Fruit fly (Drosophila melanogaster) whole organism, embryonic: ENCODE measurements around the gene CG5805.

Experiments used
- Atf3 ChIP-seq: fragments of 200-800 bp; sonication (Bioruptor generic); optimal IDR thresholded peaks from 3 replicates; lab custom pipeline; 2016; ENCODE audit warnings: missing biosample characterization, missing genetic modification characterization
- Bgb ChIP-seq: fragments of 200-800 bp; sonication (Bioruptor generic); IDR thresholded peaks from 2 replicates; pipeline ENCODE4 v1.3.6; 2022; ENCODE audit warnings: missing biosample characterization, missing genetic modification characterization; ENCODE audit not compliant: partially characterized antibody
- CG10959 ChIP-seq: fragments of 200-800 bp; sonication (Bioruptor generic); IDR thresholded peaks from 2 replicates; pipeline ENCODE4 v1.3.6; 2022; ENCODE audit warnings: missing biosample characterization, missing genetic modification characterization
- CG11085 ChIP-seq: fragments of 200-800 bp; sonication (Bioruptor generic); IDR thresholded peaks from 2 replicates; pipeline ENCODE4 v1.3.6; 2022; ENCODE audit warnings: missing biosample characterization, missing genetic modification characterization
- CG11456 ChIP-seq: fragments of 200-800 bp; sonication (Bioruptor generic); IDR thresholded peaks from 3 replicates; pipeline ENCODE4 v1.3.6; 2022; ENCODE audit warnings: missing biosample characterization, missing genetic modification characterization
- CG12104 ChIP-seq: fragments of 200-800 bp; sonication (Bioruptor generic); optimal IDR thresholded peaks from 3 replicates; lab custom pipeline; 2016; ENCODE audit warnings: missing biosample characterization, missing genetic modification characterization
- CG13296 ChIP-seq: fragments of 200-800 bp; sonication (Bioruptor generic); optimal IDR thresholded peaks from 3 replicates; lab custom pipeline; 2018; ENCODE audit warnings: missing biosample characterization, mild to moderate bottlenecking, missing genetic modification characterization
- CG14710 ChIP-seq: fragments of 200-800 bp; sonication (Bioruptor generic); optimal IDR thresholded peaks from 3 replicates; lab custom pipeline; 2019; ENCODE audit warnings: missing biosample characterization, mild to moderate bottlenecking, missing genetic modification characterization, moderate library complexity
- CG14860 ChIP-seq: fragments of 200-800 bp; sonication (Bioruptor generic); IDR thresholded peaks from 3 replicates; pipeline ENCODE4 v1.3.6; 2022; ENCODE audit warnings: missing biosample characterization, missing genetic modification characterization; ENCODE audit not compliant: partially characterized antibody
- CG15696 ChIP-seq: fragments of 200-800 bp; sonication (Bioruptor generic); optimal IDR thresholded peaks from 2 replicates; lab custom pipeline; 2019; ENCODE audit warnings: missing biosample characterization, mild to moderate bottlenecking, missing genetic modification characterization, moderate library complexity
- CG3065 ChIP-seq: fragments of 200-800 bp; sonication (Bioruptor generic); optimal IDR thresholded peaks from 2 replicates; lab custom pipeline; 2016; ENCODE audit warnings: missing biosample characterization, missing genetic modification characterization
- CG31365 ChIP-seq: fragments of 200-800 bp; sonication (Bioruptor generic); optimal IDR thresholded peaks from 2 replicates; lab custom pipeline; 2018; ENCODE audit warnings: missing biosample characterization, mild to moderate bottlenecking, missing genetic modification characterization
- CG3995 ChIP-seq: fragments of 200-800 bp; sonication (Bioruptor generic); optimal IDR thresholded peaks from 3 replicates; lab custom pipeline; 2016; ENCODE audit warnings: missing biosample characterization, missing genetic modification characterization
- CG6654 ChIP-seq: fragments of 200-800 bp; sonication (Bioruptor generic); optimal IDR thresholded peaks from 2 replicates; lab custom pipeline; 2017; ENCODE audit warnings: missing biosample characterization, mild to moderate bottlenecking, missing genetic modification characterization
- CG6791 ChIP-seq: fragments of 200-800 bp; sonication (Bioruptor generic); IDR thresholded peaks from 3 replicates; pipeline ENCODE4 v1.3.6; 2022; ENCODE audit warnings: missing biosample characterization, missing genetic modification characterization; ENCODE audit not compliant: partially characterized antibody
- CG7745 ChIP-seq: fragments of 200-800 bp; sonication (Bioruptor generic); optimal IDR thresholded peaks from 2 replicates; lab custom pipeline; 2018; ENCODE audit warnings: missing biosample characterization, mild to moderate bottlenecking, missing genetic modification characterization, moderate library complexity
- CG7839 ChIP-seq: fragments of 200-800 bp; sonication (Bioruptor generic); optimal IDR thresholded peaks from 3 replicates; lab custom pipeline; 2018; ENCODE audit warnings: missing biosample characterization, mild to moderate bottlenecking, missing genetic modification characterization, moderate library complexity
- CG8359 ChIP-seq: fragments of 200-800 bp; sonication (Bioruptor generic); optimal IDR thresholded peaks from 2 replicates; lab custom pipeline; 2017; ENCODE audit warnings: missing biosample characterization, mild to moderate bottlenecking, missing genetic modification characterization, borderline replicate concordance
- CG9215 ChIP-seq: fragments of 200-800 bp; sonication (Bioruptor generic); IDR thresholded peaks from 2 replicates; pipeline ENCODE4 v1.3.6; 2022; ENCODE audit warnings: missing biosample characterization, missing genetic modification characterization
- Chrac-16 ChIP-seq: fragments of 200-800 bp; sonication (Bioruptor generic); optimal IDR thresholded peaks from 3 replicates; lab custom pipeline; 2016; ENCODE audit warnings: missing biosample characterization, missing genetic modification characterization
- Dad ChIP-seq: fragments of 200-800 bp; sonication (Bioruptor generic); optimal IDR thresholded peaks from 3 replicates; lab custom pipeline; 2016; ENCODE audit warnings: missing biosample characterization, missing genetic modification characterization
- Dek ChIP-seq: fragments of 200-800 bp; sonication (Bioruptor generic); optimal IDR thresholded peaks from 3 replicates; lab custom pipeline; 2019; ENCODE audit warnings: missing biosample characterization, mild to moderate bottlenecking, missing genetic modification characterization, moderate library complexity
- Drgx ChIP-seq: fragments of 200-800 bp; sonication (Bioruptor generic); IDR thresholded peaks from 2 replicates; pipeline ENCODE4 v1.3.6; 2022; ENCODE audit warnings: missing biosample characterization, missing genetic modification characterization
- Ets65A ChIP-seq: fragments of 200-800 bp; sonication (Bioruptor generic); peaks from one replicate; lab custom pipeline; 2016; ENCODE audit warnings: missing biosample characterization, missing genetic modification characterization
- H2.0 ChIP-seq: fragments of 200-800 bp; sonication (Bioruptor generic); IDR thresholded peaks from 2 replicates; pipeline ENCODE4 v1.3.6; 2022; ENCODE audit warnings: missing biosample characterization, missing genetic modification characterization
- Lim3 ChIP-seq: fragments of 200-800 bp; sonication (Bioruptor generic); IDR thresholded peaks from 2 replicates; pipeline ENCODE4 v1.3.6; 2022; ENCODE audit warnings: missing biosample characterization, missing genetic modification characterization
- MBD-R2 ChIP-seq: fragments of 200-800 bp; sonication (Bioruptor generic); IDR thresholded peaks from 2 replicates; pipeline ENCODE4 v1.3.6; 2022; ENCODE audit warnings: missing biosample characterization, missing genetic modification characterization
- Max ChIP-seq: fragments of 200-800 bp; sonication (Bioruptor generic); optimal IDR thresholded peaks from 2 replicates; lab custom pipeline; 2016; ENCODE audit warnings: missing biosample characterization, mild to moderate bottlenecking, missing genetic modification characterization
- Med ChIP-seq: fragments of 200-800 bp; sonication (Bioruptor generic); peaks from one replicate; lab custom pipeline; 2016; ENCODE audit warnings: missing biosample characterization, missing genetic modification characterization, mild to moderate bottlenecking, inconsistent platforms, moderate library complexity
- Sry-δ ChIP-seq: fragments of 200-800 bp; sonication (Bioruptor generic); optimal IDR thresholded peaks from 2 replicates; lab custom pipeline; 2016; ENCODE audit warnings: missing biosample characterization, missing genetic modification characterization
- Ssrp ChIP-seq: fragments of 200-800 bp; sonication (Bioruptor generic); optimal IDR thresholded peaks from 2 replicates; lab custom pipeline; 2018; ENCODE audit warnings: missing biosample characterization, mild to moderate bottlenecking, missing genetic modification characterization, moderate library complexity
- Stat92E ChIP-seq, 3 experiments: fragments of >200 bp in 2 of 3; fragments of 200-800 bp in 1 of 3; sonication (Bioruptor generic) in 1 of 3; optimal IDR thresholded peaks; 2 replicates each; lab custom pipeline; 2017 to 2019; ENCODE audit warnings: missing biosample characterization in 3 of 3, missing genetic modification characterization in 3 of 3, mild to moderate bottlenecking in 1 of 3, moderate library complexity in 1 of 3
- cad ChIP-seq: fragments of >200 bp; optimal IDR thresholded peaks from 2 replicates; lab custom pipeline; 2017; ENCODE audit warnings: missing biosample characterization, missing genetic modification characterization
- crol ChIP-seq: fragments of 200-800 bp; sonication (Bioruptor generic); IDR thresholded peaks from 2 replicates; pipeline ENCODE4 v1.3.6; 2022; ENCODE audit warnings: missing biosample characterization, missing genetic modification characterization
- fd102C ChIP-seq: fragments of 200-800 bp; sonication (Bioruptor generic); optimal IDR thresholded peaks from 2 replicates; lab custom pipeline; 2018; ENCODE audit warnings: missing biosample characterization, mild to moderate bottlenecking, missing genetic modification characterization, moderate library complexity
- fd96Cb ChIP-seq: fragments of 200-800 bp; sonication (Bioruptor generic); optimal IDR thresholded peaks from 2 replicates; lab custom pipeline; 2018; ENCODE audit warnings: missing biosample characterization, mild to moderate bottlenecking, missing genetic modification characterization, moderate library complexity
- gcm2 ChIP-seq: fragments of 200-800 bp; sonication (Bioruptor generic); optimal IDR thresholded peaks from 2 replicates; lab custom pipeline; 2016; ENCODE audit warnings: missing biosample characterization, missing genetic modification characterization
- grau ChIP-seq: fragments of 200-800 bp; optimal IDR thresholded peaks from 3 replicates; lab custom pipeline; 2019; ENCODE audit warnings: missing biosample characterization, mild to moderate bottlenecking, missing genetic modification characterization, moderate library complexity
- jigr1 ChIP-seq: fragments of 200-800 bp; sonication (Bioruptor generic); IDR thresholded peaks from 3 replicates; pipeline ENCODE4 v1.3.6; 2022; ENCODE audit warnings: missing biosample characterization, missing genetic modification characterization
- ken ChIP-seq: fragments of 200-800 bp; sonication (Bioruptor generic); IDR thresholded peaks from 3 replicates; pipeline ENCODE4 v1.3.6; 2022; ENCODE audit warnings: missing biosample characterization, missing genetic modification characterization
- kni ChIP-seq: fragments of 200-800 bp; sonication (Bioruptor generic); optimal IDR thresholded peaks from 3 replicates; lab custom pipeline; 2017; ENCODE audit warnings: mild to moderate bottlenecking, missing biosample characterization, missing genetic modification reagents, missing genetic modification characterization
- lmd ChIP-seq: fragments of 200-800 bp; sonication (Bioruptor generic); IDR thresholded peaks from 2 replicates; pipeline ENCODE4 v1.3.6; 2022; ENCODE audit warnings: missing biosample characterization, missing genetic modification characterization
- lola ChIP-seq, 3 experiments: fragments of >200 bp in 2 of 3; fragments of 200-800 bp in 1 of 3; sonication (Bioruptor generic) in 1 of 3; optimal IDR thresholded peaks; 2 replicates each; lab custom pipeline; 2017 to 2019; ENCODE audit warnings: missing biosample characterization in 3 of 3, missing genetic modification characterization in 3 of 3, mild to moderate bottlenecking in 1 of 3, moderate library complexity in 1 of 3
- nmo ChIP-seq: fragments of 200-800 bp; sonication (Bioruptor generic); optimal IDR thresholded peaks from 2 replicates; lab custom pipeline; 2018; ENCODE audit warnings: missing biosample characterization, mild to moderate bottlenecking, missing genetic modification characterization, moderate library complexity
- phol ChIP-seq: fragments of 200-800 bp; sonication (Bioruptor generic); optimal IDR thresholded peaks from 3 replicates; lab custom pipeline; 2018; ENCODE audit warnings: missing biosample characterization, mild to moderate bottlenecking, missing genetic modification characterization, moderate library complexity
- ranshi ChIP-seq: fragments of 200-800 bp; sonication (Bioruptor generic); IDR thresholded peaks from 2 replicates; pipeline ENCODE4 v1.3.6; 2022; ENCODE audit warnings: missing biosample characterization, missing genetic modification characterization
- row ChIP-seq: fragments of 200-800 bp; sonication (Bioruptor generic); IDR thresholded peaks from 3 replicates; pipeline ENCODE4 v1.3.6; 2022; ENCODE audit warnings: missing biosample characterization, missing genetic modification characterization
- sr ChIP-seq: fragments of 200-800 bp; sonication (Bioruptor generic); IDR thresholded peaks from 3 replicates; pipeline ENCODE4 v1.3.6; 2022; ENCODE audit warnings: missing biosample characterization, missing genetic modification characterization
- vvl ChIP-seq: fragments of 200-800 bp; sonication (Bioruptor generic); IDR thresholded peaks from 2 replicates; pipeline ENCODE4 v1.3.6; 2022; ENCODE audit warnings: missing biosample characterization, missing genetic modification characterization

CG5805 gene

DNA sequence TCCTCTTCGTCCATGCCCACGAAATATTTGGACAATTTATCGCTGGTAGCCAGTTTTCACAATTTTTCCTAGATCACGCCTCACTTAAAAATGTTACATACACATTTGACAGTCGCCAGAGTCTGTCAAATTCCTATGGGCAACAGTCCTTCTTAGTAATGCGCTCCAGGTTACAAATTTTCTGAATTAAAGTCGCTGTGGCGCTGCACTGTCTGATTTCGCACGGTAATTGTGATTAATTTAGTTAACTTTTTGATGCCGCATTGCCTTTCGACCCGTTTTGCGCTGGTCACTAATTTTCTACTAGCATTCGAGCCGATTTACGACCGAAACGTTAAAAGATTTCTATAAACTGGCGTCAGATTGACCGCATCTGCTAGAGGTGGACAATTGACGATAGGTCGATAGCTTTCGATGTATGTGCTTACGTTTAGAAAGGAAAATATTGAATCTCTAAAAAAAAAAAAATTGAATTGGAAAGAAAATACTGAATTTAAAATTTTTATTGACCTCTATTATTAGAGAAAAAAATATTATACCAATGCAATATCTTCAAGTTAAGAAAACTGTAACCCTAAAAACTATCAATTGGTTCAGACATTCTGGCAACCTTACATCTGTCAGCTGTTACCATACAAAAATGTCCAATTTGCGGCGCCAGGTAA is 26.5 kb upstream of the CG5805 start, which contains the start of the genes lili and CG34150 (continued):
- TF ChIP-seq CG3995: peak; percentile 23
- peak; percentile 90 for TF ChIP-seq phol (tag; lab: Kevin White, UChicago)
- peak; percentile 85 for TF ChIP-seq vvl (GFP tag; lab: Robert Waterston, UW)
- TF ChIP-seq CG14860 (GFP tag; lab: Robert Waterston, UW): peak; percentile 70; the same call in 2 of the 3 replicates
- TF ChIP-seq grau: peak; percentile 75
- peak; percentile 73 for TF ChIP-seq CG9215 (GFP tag; lab: Robert Waterston, UW)
- peak; percentile 90 for TF ChIP-seq row (GFP tag; lab: Robert Waterston, UW)
- peak; percentile 85 for TF ChIP-seq Chrac-16 (GFP tag; lab: Kevin White, UChicago)
- TF ChIP-seq fd96Cb (tag; lab: Kevin White, UChicago): peak; percentile 36
- peak; percentile 95 for TF ChIP-seq Sry-δ (GFP tag; lab: Kevin White, UChicago)
- TF ChIP-seq CG14710 (tag; lab: Kevin White, UChicago): peak; percentile 91
- peak; percentile 96 for TF ChIP-seq Med (GFP tag; lab: Kevin White, UChicago)
- no peak for TF ChIP-seq sr (GFP tag; lab: Robert Waterston, UW)
- TF ChIP-seq CG12104 (GFP tag; lab: Kevin White, UChicago): peak; percentile 52
- TF ChIP-seq CG6791 (GFP tag; lab: Robert Waterston, UW): peak; percentile 76
- peak; percentile 74 for TF ChIP-seq CG7839 (tag; lab: Kevin White, UChicago)
- peak; percentile 90 for TF ChIP-seq Ets65A
- TF ChIP-seq Drgx: no peak; the same call in 1 of the 2 replicates
- no peak for TF ChIP-seq CG8359 (GFP tag; lab: Kevin White, UChicago)
- TF ChIP-seq H2.0 (GFP tag; lab: Robert Waterston, UW): 0 out of 2 replicates have a peak, but pooled peaks have one; percentile 25
- TF ChIP-seq Bgb (GFP tag; lab: Robert Waterston, UW): peak; percentile 74
- TF ChIP-seq CG11456 (GFP tag; lab: Robert Waterston, UW): peak; percentile 77; the same call in 2 of the 3 replicates
- peak; percentile 82 for TF ChIP-seq nmo (GFP tag; lab: Kevin White, UChicago)
- TF ChIP-seq lola (GFP tag; optimal IDR thresholded peaks at IDR 0.05; lab: Kevin White, UChicago): peak in 1 of 3 experiments; percentile 74
- peak; percentile 61; the same call in 1 of the 2 replicates for TF ChIP-seq lmd
- peak; percentile 43 for TF ChIP-seq Atf3 (GFP tag; lab: Kevin White, UChicago)
- peak; percentile 58; the same call in 1 of the 3 replicates for TF ChIP-seq ken (GFP tag; lab: Robert Waterston, UW)
- TF ChIP-seq Max (GFP tag; lab: Kevin White, UChicago): peak; percentile 79
- no peak for TF ChIP-seq CG31365
- peak; percentile 65 for TF ChIP-seq Ssrp
- TF ChIP-seq CG3065: no peak
- no peak for TF ChIP-seq Lim3 (GFP tag; lab: Robert Waterston, UW)
- TF ChIP-seq CG11085 (GFP tag; lab: Robert Waterston, UW): peak; percentile 62
- peak; percentile 2 for TF ChIP-seq kni (GFP tag; lab: Kevin White, UChicago)
- peak; percentile 36; the same call in 1 of the 3 replicates for TF ChIP-seq jigr1
- peak; percentile 48 for TF ChIP-seq gcm2 (GFP tag; lab: Kevin White, UChicago)
- TF ChIP-seq Stat92E (GFP tag; optimal IDR thresholded peaks at IDR 0.05; lab: Kevin White, UChicago): no peak
- TF ChIP-seq cad (GFP tag; lab: Kevin White, UChicago): no peak
- peak; percentile 93 for TF ChIP-seq MBD-R2
- TF ChIP-seq Dad (GFP tag; lab: Kevin White, UChicago): peak; percentile 73
- TF ChIP-seq CG15696: peak; percentile 82
- no peak for TF ChIP-seq CG10959 (GFP tag; lab: Robert Waterston, UW)
- peak; percentile 62 for TF ChIP-seq Dek
- TF ChIP-seq CG7745: no peak
- TF ChIP-seq CG13296 (GFP tag; lab: Kevin White, UChicago): peak; percentile 74
- peak; percentile 55; the same call in 1 of the 2 replicates for TF ChIP-seq ranshi (GFP tag; lab: Robert Waterston, UW)
- TF ChIP-seq fd102C (GFP tag; lab: Kevin White, UChicago): no peak
- TF ChIP-seq CG6654: no peak
- no peak for TF ChIP-seq crol
